Worm (Caenorhabditis elegans) whole organism, young adult: ENCODE results near the gene nurf-1.

ENCODE experiments used
- F33H1.4 ChIP-seq: fragments of 200-800 bp; sonication (Bioruptor generic); IDR thresholded peaks from 2 replicates; pipeline ENCODE4 v1.3.6; 2022; ENCODE audit warnings: missing genetic modification reagents, missing genetic modification characterization, missing compliant biosample characterization
- F49E8.2 ChIP-seq: sonication (generic microtip); optimal IDR thresholded peaks from 3 replicates; lab custom pipeline; 2017; ENCODE audit warnings: missing genetic modification characterization, mild to moderate bottlenecking, missing compliant biosample characterization, antibody characterized with exemption, moderate library complexity; ENCODE audit not compliant: insufficient read depth
- F52B5.7 ChIP-seq: sonication (generic microtip); optimal IDR thresholded peaks from 2 replicates; lab custom pipeline; 2016; ENCODE audit warnings: mild to moderate bottlenecking, missing genetic modification characterization, missing compliant biosample characterization
- F57C9.4 ChIP-seq: sonication (generic microtip); optimal IDR thresholded peaks from 2 replicates; lab custom pipeline; 2017; ENCODE audit warnings: mild to moderate bottlenecking, missing genetic modification characterization, missing compliant biosample characterization
- T26A5.8 ChIP-seq: sonication (generic microtip); optimal IDR thresholded peaks from 2 replicates; lab custom pipeline; 2016; ENCODE audit warnings: missing genetic modification characterization, missing compliant biosample characterization
- Y53F4B.3 ChIP-seq: fragments of 200-800 bp; sonication (Bioruptor generic); IDR thresholded peaks from 2 replicates; pipeline ENCODE4 v1.3.6; 2022; ENCODE audit warnings: missing genetic modification reagents, missing genetic modification characterization, missing compliant biosample characterization
- Y67H2A.10 ChIP-seq: fragments of 200-800 bp; sonication (Bioruptor generic); conservative IDR thresholded peaks from 2 replicates; pipeline ENCODE4 v1.3.6; 2022; ENCODE audit warnings: missing genetic modification reagents, missing genetic modification characterization, missing compliant biosample characterization
- Y79H2A.3 ChIP-seq: fragments of 200-800 bp; sonication (Bioruptor generic); conservative IDR thresholded peaks from 2 replicates; pipeline ENCODE4 v1.3.6; 2022; ENCODE audit warnings: missing genetic modification reagents, missing genetic modification characterization, missing compliant biosample characterization
- Y95B8A.8 ChIP-seq: fragments of 200-800 bp; sonication (Bioruptor generic); IDR thresholded peaks from 2 replicates; pipeline ENCODE4 v1.3.6; 2022; ENCODE audit warnings: missing genetic modification reagents, missing genetic modification characterization, missing compliant biosample characterization
- atf-7 ChIP-seq: sonication (generic microtip); optimal IDR thresholded peaks from 2 replicates; lab custom pipeline; 2017; ENCODE audit warnings: mild to moderate bottlenecking, missing genetic modification characterization, missing compliant biosample characterization
- athp-1 ChIP-seq: sonication (generic microtip); optimal IDR thresholded peaks from 2 replicates; lab custom pipeline; 2017; ENCODE audit warnings: mild to moderate bottlenecking, missing genetic modification characterization, missing compliant biosample characterization
- attf-3 ChIP-seq: fragments of 200-800 bp; sonication (Bioruptor generic); conservative IDR thresholded peaks from 2 replicates; pipeline ENCODE4 v1.3.6; 2022; ENCODE audit warnings: missing genetic modification reagents, missing genetic modification characterization, missing compliant biosample characterization
- attf-5 ChIP-seq: fragments of 200-800 bp; sonication (Bioruptor generic); optimal IDR thresholded peaks from 2 replicates; lab custom pipeline; 2018; ENCODE audit warnings: mild to moderate bottlenecking, missing genetic modification characterization, missing compliant biosample characterization
- bed-1 ChIP-seq: fragments of 200-800 bp; sonication (Bioruptor generic); IDR thresholded peaks from 2 replicates; pipeline ENCODE4 v1.3.6; 2022; ENCODE audit warnings: missing genetic modification reagents, missing genetic modification characterization, missing compliant biosample characterization
- bed-2 ChIP-seq: fragments of 200-800 bp; sonication (Bioruptor generic); IDR thresholded peaks from 2 replicates; pipeline ENCODE4 v1.3.6; 2022; ENCODE audit warnings: missing genetic modification reagents, missing genetic modification characterization, missing compliant biosample characterization
- cebp-1 ChIP-seq, 2 experiments: fragments of 200-800 bp in 1 of 2; sonication (Bioruptor generic) in 1 of 2; sonication (generic microtip) in 1 of 2; IDR thresholded peaks in 1 of 2; optimal IDR thresholded peaks in 1 of 2; 2 replicates each; pipeline versions ENCODE4 v1.3.6 to Lab custom; 2017 to 2022; ENCODE audit warnings: missing compliant biosample characterization in 2 of 2, missing genetic modification characterization in 2 of 2, mild to moderate bottlenecking in 1 of 2, missing genetic modification reagents in 1 of 2, moderate library complexity in 1 of 2
- ceh-100 ChIP-seq: fragments of 200-800 bp; sonication (Bioruptor generic); IDR thresholded peaks from 2 replicates; pipeline ENCODE4 v1.3.6; 2022; ENCODE audit warnings: missing genetic modification reagents, missing genetic modification characterization, missing compliant biosample characterization
- ceh-40 ChIP-seq: fragments of 200-800 bp; sonication (Bioruptor generic); IDR thresholded peaks from 2 replicates; pipeline ENCODE4 v1.3.6; 2022; ENCODE audit warnings: missing genetic modification characterization, missing compliant biosample characterization
- ceh-58 ChIP-seq: fragments of 200-800 bp; sonication (Bioruptor generic); IDR thresholded peaks from 2 replicates; pipeline ENCODE4 v1.3.6; 2022; ENCODE audit warnings: missing genetic modification characterization, missing compliant biosample characterization
- chd-7 ChIP-seq: sonication (generic microtip); optimal IDR thresholded peaks from 2 replicates; lab custom pipeline; 2016; ENCODE audit warnings: mild to moderate bottlenecking, missing genetic modification characterization, moderate library complexity, missing compliant biosample characterization
- die-1 ChIP-seq: sonication (generic microtip); optimal IDR thresholded peaks from 2 replicates; lab custom pipeline; 2016; ENCODE audit warnings: missing genotype, mild to moderate bottlenecking, missing genetic modification characterization, missing compliant biosample characterization
- egl-44 ChIP-seq: fragments of 200-800 bp; sonication (Bioruptor generic); IDR thresholded peaks from 2 replicates; pipeline ENCODE4 v1.3.6; 2022; ENCODE audit warnings: missing genetic modification reagents, missing genetic modification characterization, missing compliant biosample characterization
- hmg-1.2 ChIP-seq: fragments of 200-800 bp; sonication (Bioruptor generic); IDR thresholded peaks from 2 replicates; pipeline ENCODE4 v1.3.6; 2022; ENCODE audit warnings: missing genetic modification reagents, missing genetic modification characterization, missing compliant biosample characterization
- hsf-1 ChIP-seq: fragments of 200-800 bp; sonication (Bioruptor generic); IDR thresholded peaks from 2 replicates; pipeline ENCODE4 v1.3.6; 2022; ENCODE audit warnings: missing genetic modification reagents, missing genetic modification characterization, missing compliant biosample characterization
- let-607 ChIP-seq, 2 experiments: fragments of 200-800 bp in 1 of 2; sonication (Bioruptor generic) in 1 of 2; sonication (generic microtip) in 1 of 2; optimal IDR thresholded peaks; 2 replicates each; lab custom pipeline; 2016 to 2018; ENCODE audit warnings: mild to moderate bottlenecking in 2 of 2, missing compliant biosample characterization in 2 of 2, missing genetic modification characterization in 2 of 2, moderate library complexity in 2 of 2, missing genotype in 1 of 2
- lin-54 ChIP-seq: fragments of 200-800 bp; sonication (Bioruptor generic); optimal IDR thresholded peaks from 2 replicates; lab custom pipeline; 2018; ENCODE audit warnings: mild to moderate bottlenecking, missing genetic modification characterization, missing compliant biosample characterization
- lir-1 ChIP-seq: fragments of 200-800 bp; sonication (Bioruptor generic); conservative IDR thresholded peaks from 2 replicates; pipeline ENCODE4 v1.3.6; 2022; ENCODE audit warnings: missing genetic modification reagents, missing genetic modification characterization, missing compliant biosample characterization
- lsl-1 ChIP-seq: fragments of 200-800 bp; sonication (Bioruptor generic); optimal IDR thresholded peaks from 2 replicates; lab custom pipeline; 2018; ENCODE audit warnings: mild to moderate bottlenecking, missing genetic modification characterization, moderate library complexity, missing compliant biosample characterization
- lsy-27 ChIP-seq: sonication (generic microtip); optimal IDR thresholded peaks from 2 replicates; lab custom pipeline; 2017; ENCODE audit warnings: missing genetic modification characterization, mild to moderate bottlenecking, missing compliant biosample characterization, antibody characterized with exemption, missing genotype, borderline replicate concordance; ENCODE audit not compliant: insufficient read depth
- madf-3 ChIP-seq: fragments of 200-800 bp; sonication (Bioruptor generic); IDR thresholded peaks from 2 replicates; pipeline ENCODE4 v1.3.6; 2022; ENCODE audit warnings: missing genetic modification reagents, missing genetic modification characterization, missing compliant biosample characterization
- madf-6 ChIP-seq: fragments of 200-800 bp; sonication (Bioruptor generic); IDR thresholded peaks from 2 replicates; pipeline ENCODE4 v1.3.6; 2022; ENCODE audit warnings: missing genetic modification reagents, missing genetic modification characterization, missing compliant biosample characterization
- mcd-1 ChIP-seq: fragments of 200-800 bp; sonication (Bioruptor generic); IDR thresholded peaks from 2 replicates; pipeline ENCODE4 v1.3.6; 2022; ENCODE audit warnings: missing genetic modification reagents, missing genetic modification characterization, missing compliant biosample characterization
- nfya-1 ChIP-seq: sonication (generic microtip); optimal IDR thresholded peaks from 2 replicates; lab custom pipeline; 2017; ENCODE audit warnings: antibody characterized with exemption, missing compliant biosample characterization, missing genetic modification characterization, borderline replicate concordance; ENCODE audit not compliant: insufficient read depth
- nfya-2 ChIP-seq: fragments of 200-800 bp; sonication (Bioruptor generic); IDR thresholded peaks from 2 replicates; pipeline ENCODE4 v1.3.6; 2022; ENCODE audit warnings: missing genetic modification reagents, missing genetic modification characterization, missing compliant biosample characterization
- nfyb-1 ChIP-seq: fragments of 200-800 bp; sonication (Bioruptor generic); IDR thresholded peaks from 2 replicates; pipeline ENCODE4 v1.3.6; 2022; ENCODE audit warnings: missing genetic modification reagents, missing genetic modification characterization, missing compliant biosample characterization
- pbrm-1 ChIP-seq: fragments of 200-800 bp; sonication (Bioruptor generic); IDR thresholded peaks from 2 replicates; pipeline ENCODE4 v1.3.6; 2022; ENCODE audit warnings: missing genetic modification reagents, missing genetic modification characterization, missing compliant biosample characterization
- rcor-1 ChIP-seq: fragments of 200-800 bp; sonication (Bioruptor generic); IDR thresholded peaks from 2 replicates; pipeline ENCODE4 v1.3.6; 2022; ENCODE audit warnings: missing genetic modification reagents, missing genetic modification characterization, missing compliant biosample characterization
- snpc-1.1 ChIP-seq: sonication (generic microtip); optimal IDR thresholded peaks from 2 replicates; lab custom pipeline; 2017; ENCODE audit warnings: missing genetic modification characterization, mild to moderate bottlenecking, missing compliant biosample characterization, antibody characterized with exemption, moderate library complexity, missing genotype, missing genetic modification reagents; ENCODE audit not compliant: insufficient read depth
- tbx-9 ChIP-seq: sonication (generic microtip); optimal IDR thresholded peaks from 2 replicates; lab custom pipeline; 2016; ENCODE audit warnings: borderline replicate concordance, missing genetic modification characterization, inconsistent platforms, missing compliant biosample characterization
- tlf-1 ChIP-seq: fragments of 200-800 bp; sonication (Bioruptor generic); optimal IDR thresholded peaks from 2 replicates; lab custom pipeline; 2018; ENCODE audit warnings: mild to moderate bottlenecking, missing genetic modification characterization, missing compliant biosample characterization
- unc-130 ChIP-seq: sonication (generic microtip); optimal IDR thresholded peaks from 2 replicates; lab custom pipeline; 2016; ENCODE audit warnings: missing genetic modification reagents, missing genetic modification characterization, missing compliant biosample characterization
- unc-62 ChIP-seq: fragments of 150-350 bp; optimal IDR thresholded peaks from 2 replicates; lab custom pipeline; 2014; ENCODE audit warnings: missing biosample characterization, missing genetic modification reagents, missing genetic modification characterization
- xnd-1 ChIP-seq: sonication (generic microtip); optimal IDR thresholded peaks from 2 replicates; lab custom pipeline; 2016; ENCODE audit warnings: missing genotype, missing genetic modification reagents, missing genetic modification characterization, missing compliant biosample characterization
- zfh-2 ChIP-seq: fragments of 200-800 bp; sonication (Bioruptor generic); conservative IDR thresholded peaks from 2 replicates; pipeline ENCODE4 v1.3.6; 2022; ENCODE audit warnings: missing genetic modification reagents, missing genetic modification characterization, missing compliant biosample characterization
- zim-3 ChIP-seq: sonication (generic microtip); optimal IDR thresholded peaks from 2 replicates; lab custom pipeline; 2017; ENCODE audit warnings: mild to moderate bottlenecking, missing genetic modification characterization, moderate library complexity, missing compliant biosample characterization
- ztf-22 ChIP-seq: fragments of 200-800 bp; sonication (Bioruptor generic); optimal IDR thresholded peaks from 2 replicates; lab custom pipeline; 2018; ENCODE audit warnings: mild to moderate bottlenecking, missing genetic modification characterization, moderate library complexity, missing compliant biosample characterization

The nurf-1 gene

ce11 chrII:14350768-14351167 is 39.7 kb upstream of the nurf-1 start (continued):
- TF ChIP-seq F57C9.4 (tag; lab: Kevin White, UChicago) (peak; percentile 17), let-607 (tag; optimal IDR thresholded peaks at IDR 0.05; lab: Kevin White, UChicago) (no peak), hsf-1 (GFP tag; lab: Robert Waterston, UW) (peak; percentile 75), zfh-2 (peak; percentile 6; the same call in 1 of the 2 replicates), rcor-1 (GFP tag; lab: Robert Waterston, UW) (peak; percentile 55), nfya-2 (GFP tag; lab: Robert Waterston, UW) (0 out of 2 replicates have a peak, but pooled peaks have one; percentile 66), hmg-1.2 (peak; percentile 25; the same call in 1 of the 2 replicates), lsy-27 (no peak), zim-3 (tag; lab: Kevin White, UChicago) (peak; percentile 38), ceh-58 (GFP tag; lab: Robert Waterston, UW) (0 out of 2 replicates have a peak, but pooled peaks have one; percentile 58), attf-3 (GFP tag; lab: Robert Waterston, UW) (no peak), egl-44 (0 out of 2 replicates have a peak, but pooled peaks have one; percentile 41), F33H1.4 (GFP tag; lab: Robert Waterston, UW) (no peak), ceh-100 (GFP tag; lab: Robert Waterston, UW) (no peak), unc-62 (GFP tag; lab: Kevin White, UChicago) (no peak), madf-3 (GFP tag; lab: Robert Waterston, UW) (peak; percentile 78; the same call in 1 of the 2 replicates), Y79H2A.3 (GFP tag; lab: Robert Waterston, UW) (0 out of 2 replicates have a peak, but pooled peaks have one; percentile 32), attf-5 (GFP tag; lab: Kevin White, UChicago) (no peak), atf-7 (tag; lab: Kevin White, UChicago) (peak; percentile 68), bed-1 (GFP tag; lab: Robert Waterston, UW) (no peak), athp-1 (tag; lab: Kevin White, UChicago) (peak; percentile 53), snpc-1.1 (tag; lab: Kevin White, UChicago) (no peak), cebp-1 (GFP tag; IDR thresholded peaks at IDR 0.05; lab: Robert Waterston, UW) (no peak), cebp-1 (tag; optimal IDR thresholded peaks at IDR 0.05; lab: Kevin White, UChicago) (peak; percentile 71), lsl-1 (peak; percentile 46), ceh-40 (GFP tag; lab: Robert Waterston, UW) (peak; percentile 59; the same call in 1 of the 2 replicates), ztf-22 (no peak), nfya-1 (tag; lab: Kevin White, UChicago) (no peak), tbx-9 (tag; lab: Kevin White, UChicago) (peak; percentile 36), Y95B8A.8 (GFP tag; lab: Robert Waterston, UW) (no peak; the same call in 1 of the 2 replicates), bed-2 (GFP tag; lab: Robert Waterston, UW) (no peak), tlf-1 (GFP tag; lab: Kevin White, UChicago) (peak; percentile 31), unc-130 (GFP tag; lab: Kevin White, UChicago) (no peak), lir-1 (GFP tag; lab: Robert Waterston, UW) (no peak), die-1 (tag; lab: Kevin White, UChicago) (no peak), Y53F4B.3 (no peak), xnd-1 (peak; percentile 40), nfyb-1 (GFP tag; lab: Robert Waterston, UW) (peak; percentile 69; the same call in 1 of the 2 replicates), lin-54 (GFP tag; lab: Kevin White, UChicago) (peak; percentile 30), mcd-1 (GFP tag; lab: Robert Waterston, UW) (peak; percentile 38; the same call in 1 of the 2 replicates), Y67H2A.10 (GFP tag; lab: Robert Waterston, UW) (0 out of 2 replicates have a peak, but pooled peaks have one; percentile 49), F52B5.7 (peak; percentile 39), chd-7 (tag; lab: Kevin White, UChicago) (peak; percentile 63), madf-6 (GFP tag; lab: Robert Waterston, UW) (peak; percentile 75), pbrm-1 (0 out of 2 replicates have a peak, but pooled peaks have one; percentile 28), F49E8.2 (tag; lab: Kevin White, UChicago) (peak; percentile 75), T26A5.8 (peak; percentile 4)
